Worm (Caenorhabditis elegans): ENCODE data around the gene BE10.4.

- no peak for TF ChIP-seq elt-3 (tag; optimal IDR thresholded peaks at IDR 0.05)
- no peak for TF ChIP-seq lsy-2 (tag; optimal IDR thresholded peaks at IDR 0.05)
- TF ChIP-seq unc-62 (GFP tag; optimal IDR thresholded peaks at IDR 0.05) = no peak
- TF ChIP-seq nhr-237 (tag; optimal IDR thresholded peaks at IDR 0.05) = no peak
- TF ChIP-seq lin-11 (tag; optimal IDR thresholded peaks at IDR 0.05) = no peak
Observed at ce11 chrIII:12855394-12855793, 42.1 kb downstream of the BE10.4 start, which contains the start of gene Y37D8A.5.

All from whole organism, L2 larva.